Fruit fly (Drosophila melanogaster): ENCODE measurements around the gene iPLA2-VIA.
A peak's percentile ranks its signal among the peaks of the same experiment; 100 is the strongest.

The iPLA2-VIA gene

dm6 chr3L:9856430-9857218 is 7.5 kb downstream of the iPLA2-VIA start (continued):
- no peak for TF ChIP-seq pum (GFP tag; optimal IDR thresholded peaks at IDR 0.05)
- peak; percentile 92 for TF ChIP-seq stc (GFP tag; IDR thresholded peaks at IDR 0.05)
- TF ChIP-seq CG3065 (GFP tag; optimal IDR thresholded peaks at IDR 0.05) = peak; percentile 73
- TF ChIP-seq Bteb2 (GFP tag; optimal IDR thresholded peaks at IDR 0.05) = peak; percentile 19
- no peak for TF ChIP-seq CG17802 (tag; optimal IDR thresholded peaks at IDR 0.05)
- TF ChIP-seq CG1832 (GFP tag; optimal IDR thresholded peaks at IDR 0.05) = no peak
- TF ChIP-seq gt (GFP tag; IDR thresholded peaks at IDR 0.05) = peak; percentile 82
- TF ChIP-seq CG9797 (GFP tag; optimal IDR thresholded peaks at IDR 0.05) = no peak
- no peak for TF ChIP-seq Dip2 (GFP tag; IDR thresholded peaks at IDR 0.05)
- no peak for TF ChIP-seq Doc3 (GFP tag; IDR thresholded peaks at IDR 0.05; ENCODE audit: partially characterized antibody)
- TF ChIP-seq CG7372 (GFP tag; IDR thresholded peaks at IDR 0.05) = peak; percentile 62
- TF ChIP-seq CG2889 (GFP tag; IDR thresholded peaks at IDR 0.05) = 0 out of 3 replicates have a peak, but pooled peaks have one; percentile 40
- no peak for TF ChIP-seq Dfd (GFP tag; optimal IDR thresholded peaks at IDR 0.05)
- TF ChIP-seq CG4854 (GFP tag; optimal IDR thresholded peaks at IDR 0.05) = no peak
- TF ChIP-seq kay (GFP tag; optimal IDR thresholded peaks at IDR 0.05) = peak; percentile 33
- TF ChIP-seq CG17912 (GFP tag; optimal IDR thresholded peaks at IDR 0.05) = peak; percentile 14
- TF ChIP-seq cato (GFP tag; optimal IDR thresholded peaks at IDR 0.05; ENCODE audit: borderline replicate concordance) = peak; percentile 65
- TF ChIP-seq HHEX (GFP tag; optimal IDR thresholded peaks at IDR 0.05) = peak; percentile 67
- TF ChIP-seq CG2202 (tag; optimal IDR thresholded peaks at IDR 0.05) = peak; percentile 87
- TF ChIP-seq cwo (GFP tag; optimal IDR thresholded peaks at IDR 0.05) = peak; percentile 28
- peak; percentile 68; the same call in 1 of the 2 replicates for TF ChIP-seq CG11247 (GFP tag; IDR thresholded peaks at IDR 0.05)
- TF ChIP-seq Hr78 (GFP tag; optimal IDR thresholded peaks at IDR 0.05) = peak in 1 of 2 experiments; percentile 74
- TF ChIP-seq CG3281 (GFP tag; optimal IDR thresholded peaks at IDR 0.05) = no peak
- TF ChIP-seq bigmax (GFP tag; optimal IDR thresholded peaks at IDR 0.05) = no peak
- TF ChIP-seq psq (GFP tag; optimal IDR thresholded peaks at IDR 0.05) = peak; percentile 70
- TF ChIP-seq CG6254 (GFP tag; optimal IDR thresholded peaks at IDR 0.05) = peak; percentile 87
- TF ChIP-seq maf-S (GFP tag; optimal IDR thresholded peaks at IDR 0.05) = no peak
- 0 out of 2 replicates have a peak, but pooled peaks have one; percentile 35 for TF ChIP-seq CG5953 (GFP tag; IDR thresholded peaks at IDR 0.05)
- no peak for TF ChIP-seq en (GFP tag; optimal IDR thresholded peaks at IDR 0.05)
- TF ChIP-seq danr (GFP tag; IDR thresholded peaks at IDR 0.05) = peak; percentile 80
- TF ChIP-seq HmgD (GFP tag; optimal IDR thresholded peaks at IDR 0.05) = no peak
- TF ChIP-seq BtbVII (GFP tag; optimal IDR thresholded peaks at IDR 0.05) = peak; percentile 33
- no peak for TF ChIP-seq hth (optimal IDR thresholded peaks at IDR 0.05)
- TF ChIP-seq repo (GFP tag; optimal IDR thresholded peaks at IDR 0.05) = no peak
- TF ChIP-seq tna (GFP tag; IDR thresholded peaks at IDR 0.05; ENCODE audit: partially characterized antibody) = no peak
- no peak for TF ChIP-seq Ets65A (GFP tag)
- TF ChIP-seq Kr (GFP tag; optimal IDR thresholded peaks at IDR 0.05) = peak; percentile 2
- TF ChIP-seq Pdp1 (GFP tag; optimal IDR thresholded peaks at IDR 0.05) = peak; percentile 46 to 58
- TF ChIP-seq mirr (GFP tag; optimal IDR thresholded peaks at IDR 0.05) = no peak
- TF ChIP-seq crol (GFP tag; IDR thresholded peaks at IDR 0.05) = no peak
- no peak for TF ChIP-seq gro (GFP tag; optimal IDR thresholded peaks at IDR 0.05)
- no peak for TF ChIP-seq CG7928 (GFP tag; optimal IDR thresholded peaks at IDR 0.05)
- peak; percentile 92 for TF ChIP-seq CG8388 (GFP tag; optimal IDR thresholded peaks at IDR 0.05)
- TF ChIP-seq gsb-n (tag; optimal IDR thresholded peaks at IDR 0.05) = peak; percentile 94
- TF ChIP-seq ap (GFP tag; IDR thresholded peaks at IDR 0.05) = peak; percentile 76
- TF ChIP-seq CG7271 (tag; optimal IDR thresholded peaks at IDR 0.05) = peak; percentile 86
- no peak for TF ChIP-seq dati (GFP tag; IDR thresholded peaks at IDR 0.05)
- no peak for TF ChIP-seq pita (GFP tag; optimal IDR thresholded peaks at IDR 0.05)
- TF ChIP-seq CG9817 (tag; optimal IDR thresholded peaks at IDR 0.05) = peak; percentile 63

All from whole organism, embryonic.